Fruit fly (Drosophila melanogaster) whole organism, embryonic: ENCODE measurements around the gene kirre.

Experiments used
- Blimp-1 ChIP-seq: fragments of 200-800 bp; sonication (Bioruptor generic); optimal IDR thresholded peaks from 3 replicates; lab custom pipeline; 2018; ENCODE audit warnings: missing biosample characterization, missing genetic modification characterization, mild to moderate bottlenecking, moderate library complexity, missing genetic modification reagents
- CG10321 ChIP-seq: fragments of 200-800 bp; sonication (Bioruptor generic); IDR thresholded peaks from 2 replicates; pipeline ENCODE4 v1.3.6; 2022; ENCODE audit warnings: missing biosample characterization, missing genetic modification characterization
- CG10366 ChIP-seq: fragments of 200-800 bp; sonication (Bioruptor generic); IDR thresholded peaks from 2 replicates; pipeline ENCODE4 v1.3.6; 2022; ENCODE audit warnings: missing biosample characterization, missing genetic modification characterization
- CG11504 ChIP-seq: fragments of 200-800 bp; sonication (Bioruptor generic); optimal IDR thresholded peaks from 3 replicates; lab custom pipeline; 2019; ENCODE audit warnings: missing biosample characterization, mild to moderate bottlenecking, missing genetic modification characterization, moderate library complexity
- CG11560 ChIP-seq: fragments of 200-800 bp; sonication (Bioruptor generic); IDR thresholded peaks from 3 replicates; pipeline ENCODE4 v1.3.6; 2022; ENCODE audit warnings: missing biosample characterization, missing genetic modification characterization
- CG12744 ChIP-seq: fragments of 200-800 bp; sonication (Bioruptor generic); optimal IDR thresholded peaks from 2 replicates; lab custom pipeline; 2016; ENCODE audit warnings: missing biosample characterization, missing genetic modification characterization
- CG14667 ChIP-seq: fragments of 200-800 bp; sonication (Bioruptor generic); IDR thresholded peaks from 2 replicates; pipeline ENCODE4 v1.3.6; 2022; ENCODE audit warnings: missing biosample characterization, missing genetic modification characterization
- CG17328 ChIP-seq: fragments of 200-800 bp; sonication (Bioruptor generic); IDR thresholded peaks from 2 replicates; pipeline ENCODE4 v1.3.6; 2022; ENCODE audit warnings: missing biosample characterization, missing genetic modification characterization
- CG17359 ChIP-seq: fragments of 200-800 bp; sonication (Bioruptor generic); optimal IDR thresholded peaks from 3 replicates; lab custom pipeline; 2018; ENCODE audit warnings: missing biosample characterization, mild to moderate bottlenecking, missing genetic modification characterization, moderate library complexity
- CG18599 ChIP-seq: fragments of 200-800 bp; sonication (Bioruptor generic); optimal IDR thresholded peaks from 3 replicates; lab custom pipeline; 2017; ENCODE audit warnings: missing biosample characterization, missing genetic modification characterization, mild to moderate bottlenecking, moderate library complexity, missing genetic modification reagents
- CG2120 ChIP-seq: fragments of 200-800 bp; sonication (Bioruptor generic); optimal IDR thresholded peaks from 3 replicates; lab custom pipeline; 2016; ENCODE audit warnings: missing biosample characterization, missing genetic modification characterization
- CG2678 ChIP-seq: fragments of 200-800 bp; sonication (Bioruptor generic); optimal IDR thresholded peaks from 3 replicates; lab custom pipeline; 2019; ENCODE audit warnings: missing biosample characterization, mild to moderate bottlenecking, missing genetic modification characterization, moderate library complexity
- CG2889 ChIP-seq: fragments of 200-800 bp; sonication (Bioruptor generic); IDR thresholded peaks from 3 replicates; pipeline ENCODE4 v1.3.6; 2022; ENCODE audit warnings: missing biosample characterization, missing genetic modification characterization
- CG30020 ChIP-seq: fragments of 200-800 bp; optimal IDR thresholded peaks from 2 replicates; lab custom pipeline; 2019; ENCODE audit warnings: missing biosample characterization, mild to moderate bottlenecking, missing genetic modification characterization, moderate library complexity
- CG8281 ChIP-seq: fragments of 200-800 bp; sonication (Bioruptor generic); optimal IDR thresholded peaks from 2 replicates; lab custom pipeline; 2018; ENCODE audit warnings: missing biosample characterization, mild to moderate bottlenecking, missing genetic modification characterization, moderate library complexity
- Dfd ChIP-seq, 2 experiments: fragments of >200 bp; optimal IDR thresholded peaks; 2 replicates each; lab custom pipeline; 2017; ENCODE audit warnings: missing biosample characterization in 2 of 2, missing genetic modification characterization in 2 of 2
- Doc3 ChIP-seq: fragments of 200-800 bp; sonication (Bioruptor generic); IDR thresholded peaks from 3 replicates; pipeline ENCODE4 v1.3.6; 2022; ENCODE audit warnings: missing biosample characterization, missing genetic modification characterization; ENCODE audit not compliant: partially characterized antibody
- Fer3 ChIP-seq: fragments of 200-800 bp; sonication (Bioruptor generic); optimal IDR thresholded peaks from 2 replicates; lab custom pipeline; 2018; ENCODE audit warnings: missing biosample characterization, mild to moderate bottlenecking, missing genetic modification characterization, moderate library complexity
- HLH3B ChIP-seq: fragments of 200-800 bp; sonication (Bioruptor generic); IDR thresholded peaks from 2 replicates; pipeline ENCODE4 v1.3.6; 2022; ENCODE audit warnings: missing biosample characterization, missing genetic modification characterization
- Hand ChIP-seq: fragments of 200-800 bp; sonication (Bioruptor generic); optimal IDR thresholded peaks from 2 replicates; lab custom pipeline; 2017; ENCODE audit warnings: mild to moderate bottlenecking, missing biosample characterization, missing genetic modification reagents, missing genetic modification characterization
- Hmr ChIP-seq: fragments of 200-800 bp; sonication (Bioruptor generic); optimal IDR thresholded peaks from 3 replicates; lab custom pipeline; 2017; ENCODE audit warnings: mild to moderate bottlenecking, missing biosample characterization, missing genetic modification reagents, missing genetic modification characterization
- Med ChIP-seq: fragments of 200-800 bp; sonication (Bioruptor generic); peaks from one replicate; lab custom pipeline; 2016; ENCODE audit warnings: missing biosample characterization, missing genetic modification characterization, mild to moderate bottlenecking, inconsistent platforms, moderate library complexity
- Oaz ChIP-seq: fragments of 200-800 bp; sonication (Bioruptor generic); IDR thresholded peaks from 2 replicates; pipeline ENCODE4 v1.3.6; 2022; ENCODE audit warnings: missing biosample characterization, missing genetic modification characterization
- Poxn ChIP-seq: fragments of 200-800 bp; sonication (Bioruptor generic); IDR thresholded peaks from 2 replicates; pipeline ENCODE4 v1.3.6; 2022; ENCODE audit warnings: missing biosample characterization, missing genetic modification characterization
- Ptx1 ChIP-seq: fragments of 200-800 bp; sonication (Bioruptor generic); IDR thresholded peaks from 2 replicates; pipeline ENCODE4 v1.3.6; 2022; ENCODE audit warnings: missing biosample characterization, missing genetic modification characterization
- Sox102F ChIP-seq: fragments of 200-800 bp; sonication (Bioruptor generic); optimal IDR thresholded peaks from 2 replicates; lab custom pipeline; 2018; ENCODE audit warnings: missing biosample characterization, mild to moderate bottlenecking, missing genetic modification characterization, moderate library complexity
- bcd ChIP-seq: fragments of 200-800 bp; sonication (Bioruptor generic); optimal IDR thresholded peaks from 2 replicates; lab custom pipeline; 2017; ENCODE audit warnings: missing biosample characterization, mild to moderate bottlenecking, missing genetic modification characterization
- bsh ChIP-seq, 2 experiments: fragments of 200-800 bp; sonication (Bioruptor generic); optimal IDR thresholded peaks; 2 replicates each; lab custom pipeline; 2017 to 2018; ENCODE audit warnings: mild to moderate bottlenecking in 2 of 2, missing biosample characterization in 2 of 2, missing genetic modification characterization in 2 of 2, moderate library complexity in 1 of 2
- ci ChIP-seq: fragments of 200-800 bp; sonication (Bioruptor generic); IDR thresholded peaks from 3 replicates; pipeline ENCODE4 v1.3.6; 2022; ENCODE audit warnings: missing biosample characterization, missing genetic modification characterization
- croc ChIP-seq: fragments of 200-800 bp; sonication (Bioruptor generic); conservative IDR thresholded peaks from 3 replicates; pipeline ENCODE4 v1.3.6; 2022; ENCODE audit warnings: missing biosample characterization, missing genetic modification characterization
- dmrt99B ChIP-seq: fragments of 200-800 bp; sonication (Bioruptor generic); optimal IDR thresholded peaks from 2 replicates; lab custom pipeline; 2018; ENCODE audit warnings: missing biosample characterization, mild to moderate bottlenecking, missing genetic modification characterization, moderate library complexity
- fd96Cb ChIP-seq: fragments of 200-800 bp; sonication (Bioruptor generic); optimal IDR thresholded peaks from 2 replicates; lab custom pipeline; 2018; ENCODE audit warnings: missing biosample characterization, mild to moderate bottlenecking, missing genetic modification characterization, moderate library complexity
- ind ChIP-seq: fragments of 200-800 bp; sonication (Bioruptor generic); optimal IDR thresholded peaks from 3 replicates; lab custom pipeline; 2016; ENCODE audit warnings: missing biosample characterization, missing genetic modification characterization
- ken ChIP-seq: fragments of 200-800 bp; sonication (Bioruptor generic); IDR thresholded peaks from 3 replicates; pipeline ENCODE4 v1.3.6; 2022; ENCODE audit warnings: missing biosample characterization, missing genetic modification characterization
- lab ChIP-seq: fragments of 200-800 bp; sonication (Bioruptor generic); optimal IDR thresholded peaks from 3 replicates; lab custom pipeline; 2017; ENCODE audit warnings: missing biosample characterization, missing genetic modification characterization, mild to moderate bottlenecking, moderate library complexity, missing genetic modification reagents
- lbe ChIP-seq: fragments of 200-800 bp; sonication (Bioruptor generic); optimal IDR thresholded peaks from 2 replicates; lab custom pipeline; 2016; ENCODE audit warnings: missing biosample characterization, mild to moderate bottlenecking, missing genetic modification characterization
- lilli ChIP-seq: fragments of 200-800 bp; sonication (Bioruptor generic); optimal IDR thresholded peaks from 3 replicates; lab custom pipeline; 2016; ENCODE audit warnings: missing biosample characterization, missing genetic modification characterization
- maf-S ChIP-seq: fragments of 200-800 bp; sonication (Bioruptor generic); optimal IDR thresholded peaks from 2 replicates; lab custom pipeline; 2016; ENCODE audit warnings: missing biosample characterization, missing genetic modification characterization
- nmo ChIP-seq: fragments of 200-800 bp; sonication (Bioruptor generic); optimal IDR thresholded peaks from 2 replicates; lab custom pipeline; 2018; ENCODE audit warnings: missing biosample characterization, mild to moderate bottlenecking, missing genetic modification characterization, moderate library complexity
- pan ChIP-seq, 4 experiments: fragments of >200 bp in 3 of 4; fragments of 200-800 bp in 1 of 4; sonication (Bioruptor generic) in 1 of 4; optimal IDR thresholded peaks in 3 of 4; IDR thresholded peaks in 1 of 4; 2 replicates each; pipeline versions ENCODE4 v1.3.6 to Lab custom; 2017 to 2022; ENCODE audit warnings: missing biosample characterization in 2 of 4, missing genetic modification characterization in 2 of 4, mixed read lengths in 1 of 4
- row ChIP-seq: fragments of 200-800 bp; sonication (Bioruptor generic); IDR thresholded peaks from 3 replicates; pipeline ENCODE4 v1.3.6; 2022; ENCODE audit warnings: missing biosample characterization, missing genetic modification characterization
- seq ChIP-seq: fragments of 200-800 bp; sonication (Bioruptor generic); IDR thresholded peaks from 2 replicates; pipeline ENCODE4 v1.3.6; 2022; ENCODE audit warnings: missing biosample characterization, missing genetic modification characterization
- slbo ChIP-seq: fragments of 200-800 bp; sonication (Bioruptor generic); IDR thresholded peaks from 2 replicates; pipeline ENCODE4 v1.3.6; 2022; ENCODE audit warnings: missing biosample characterization, missing genetic modification characterization
- stwl ChIP-seq: fragments of 200-800 bp; sonication (Bioruptor generic); optimal IDR thresholded peaks from 3 replicates; lab custom pipeline; 2018; ENCODE audit warnings: missing biosample characterization, mild to moderate bottlenecking, missing genetic modification characterization, moderate library complexity
- tgo ChIP-seq: fragments of 200-800 bp; sonication (Bioruptor generic); IDR thresholded peaks from 3 replicates; pipeline ENCODE4 v1.3.6; 2022; ENCODE audit warnings: missing biosample characterization, missing genetic modification characterization
- vvl ChIP-seq: fragments of 200-800 bp; sonication (Bioruptor generic); IDR thresholded peaks from 2 replicates; pipeline ENCODE4 v1.3.6; 2022; ENCODE audit warnings: missing biosample characterization, missing genetic modification characterization
- wdn ChIP-seq: fragments of 200-800 bp; sonication (Bioruptor generic); IDR thresholded peaks from 2 replicates; pipeline ENCODE4 v1.3.6; 2022; ENCODE audit warnings: missing biosample characterization, missing genetic modification characterization

Gene kirre

dm6 chrX:2907105-2907694 is 167.0 kb downstream of the kirre start (continued):
- TF ChIP-seq CG10366 (GFP tag; lab: Robert Waterston, UW) (no peak), nmo (GFP tag; lab: Kevin White, UChicago) (peak; percentile 4), CG8281 (tag; lab: Kevin White, UChicago) (no peak), CG2678 (tag; lab: Kevin White, UChicago) (peak; percentile 4), HLH3B (GFP tag; lab: Robert Waterston, UW) (0 out of 2 replicates have a peak, but pooled peaks have one; percentile 21), Hmr (GFP tag; lab: Kevin White, UChicago) (no peak), CG2889 (no peak), ci (peak; percentile 51; the same call in 1 of the 3 replicates), fd96Cb (tag; lab: Kevin White, UChicago) (peak; percentile 7), tgo (GFP tag; lab: Robert Waterston, UW) (no peak)

- TF ChIP-seq lilli (GFP tag; lab: Kevin White, UChicago) = peak; percentile 5
- no peak for TF ChIP-seq maf-S (GFP tag; lab: Kevin White, UChicago)
- TF ChIP-seq CG11560 (tag; lab: Robert Waterston, UW) = no peak
- TF ChIP-seq CG11504 (tag; lab: Kevin White, UChicago) = peak; percentile 46
- peak; percentile 29 for TF ChIP-seq Med
- 0 out of 2 replicates have a peak, but pooled peaks have one; percentile 12 for TF ChIP-seq seq (GFP tag; lab: Robert Waterston, UW)
- 0 out of 2 replicates have a peak, but pooled peaks have one; percentile 34 for TF ChIP-seq vvl (GFP tag; lab: Robert Waterston, UW)
- peak; percentile 54 for TF ChIP-seq slbo (GFP tag; lab: Robert Waterston, UW)
- TF ChIP-seq lab = peak; percentile 48
- no peak for TF ChIP-seq bcd (GFP tag; lab: Kevin White, UChicago)
- TF ChIP-seq CG18599 (GFP tag; lab: Kevin White, UChicago) = peak; percentile 45
- TF ChIP-seq Ptx1 (GFP tag; lab: Robert Waterston, UW) = 0 out of 2 replicates have a peak, but pooled peaks have one; percentile 22
- TF ChIP-seq Fer3 (tag; lab: Kevin White, UChicago) = peak; percentile 2
- TF ChIP-seq bsh (GFP tag; optimal IDR thresholded peaks at IDR 0.05; lab: Kevin White, UChicago) = peak in 1 of 2 experiments; percentile 21
- no peak for TF ChIP-seq wdn
- peak; percentile 56 for TF ChIP-seq row
- TF ChIP-seq Hand (GFP tag; lab: Kevin White, UChicago) = peak; percentile 25
- TF ChIP-seq pan (optimal IDR thresholded peaks at IDR 0.05; lab: Kevin White, UChicago) = no peak
- TF ChIP-seq pan (GFP tag; optimal IDR thresholded peaks at IDR 0.05 in 1 of 2, IDR thresholded peaks at IDR 0.05 in 1 of 2) = no peak
- TF ChIP-seq Sox102F (GFP tag; lab: Kevin White, UChicago) = peak; percentile 29
- TF ChIP-seq CG17359 = peak; percentile 7
- no peak for TF ChIP-seq ind (GFP tag; lab: Kevin White, UChicago)
- peak; percentile 21 for TF ChIP-seq Blimp-1
- 0 out of 2 replicates have a peak, but pooled peaks have one; percentile 6 for TF ChIP-seq Oaz (GFP tag; lab: Robert Waterston, UW)
- TF ChIP-seq Poxn (GFP tag; lab: Robert Waterston, UW) = no peak
- no peak for TF ChIP-seq CG10321 (GFP tag; lab: Robert Waterston, UW)
- TF ChIP-seq croc (GFP tag; lab: Robert Waterston, UW) = no peak
- TF ChIP-seq CG2120 = peak; percentile 20
- TF ChIP-seq Hmr (GFP tag; lab: Kevin White, UChicago) = peak; percentile 34
- TF ChIP-seq Doc3 (GFP tag; lab: Robert Waterston, UW) = no peak
- no peak for TF ChIP-seq lbe (GFP tag; lab: Kevin White, UChicago)
- no peak for TF ChIP-seq ken (GFP tag; lab: Robert Waterston, UW)
- peak; percentile 8 for TF ChIP-seq fd96Cb (tag; lab: Kevin White, UChicago)
- no peak for TF ChIP-seq stwl (tag; lab: Kevin White, UChicago)
- TF ChIP-seq Dfd (GFP tag; optimal IDR thresholded peaks at IDR 0.05; lab: Kevin White, UChicago) = no peak
- TF ChIP-seq CG17328 = 0 out of 2 replicates have a peak, but pooled peaks have one; percentile 14
- TF ChIP-seq CG12744 (GFP tag; lab: Kevin White, UChicago) = no peak
- TF ChIP-seq CG14667 = no peak
- TF ChIP-seq CG30020 = no peak
- TF ChIP-seq dmrt99B = peak; percentile 46
These were observed 172.4 kb downstream of the kirre start for dm6 chrX:2912581-2912980.
